Fruit fly (Drosophila melanogaster) whole organism, embryonic: ENCODE measurements around the gene CG1896.
A peak's percentile ranks its signal among the peaks of the same experiment; 100 is the strongest.

Experiments used
- Bgb ChIP-seq: fragments of 200-800 bp; sonication (Bioruptor generic); IDR thresholded peaks from 2 replicates; pipeline ENCODE4 v1.3.6; 2022; ENCODE audit warnings: missing biosample characterization, missing genetic modification characterization; ENCODE audit not compliant: partially characterized antibody
- CG11093 ChIP-seq: fragments of 200-800 bp; sonication (Bioruptor generic); IDR thresholded peaks from 3 replicates; pipeline ENCODE4 v1.3.6; 2022; ENCODE audit warnings: missing biosample characterization, missing genetic modification characterization
- CG11398 ChIP-seq: fragments of 200-800 bp; sonication (Bioruptor generic); optimal IDR thresholded peaks from 2 replicates; lab custom pipeline; 2016; ENCODE audit warnings: missing biosample characterization, missing genetic modification characterization
- CG12071 ChIP-seq: fragments of 200-800 bp; sonication (Bioruptor generic); optimal IDR thresholded peaks from 3 replicates; lab custom pipeline; 2018; ENCODE audit warnings: missing biosample characterization, mild to moderate bottlenecking, missing genetic modification characterization
- CG12219 ChIP-seq: fragments of 200-800 bp; sonication (Bioruptor generic); optimal IDR thresholded peaks from 3 replicates; lab custom pipeline; 2018; ENCODE audit warnings: missing biosample characterization, mild to moderate bottlenecking, missing genetic modification characterization
- CG12769 ChIP-seq: fragments of 200-800 bp; sonication (Bioruptor generic); optimal IDR thresholded peaks from 2 replicates; lab custom pipeline; 2019; ENCODE audit warnings: missing biosample characterization, mild to moderate bottlenecking, missing genetic modification characterization, moderate library complexity
- CG15011 ChIP-seq: fragments of 200-800 bp; sonication (Bioruptor generic); optimal IDR thresholded peaks from 3 replicates; lab custom pipeline; 2018; ENCODE audit warnings: missing biosample characterization, mild to moderate bottlenecking, missing genetic modification characterization
- CG1603 ChIP-seq: fragments of 200-800 bp; sonication (Bioruptor generic); optimal IDR thresholded peaks from 2 replicates; lab custom pipeline; 2019; ENCODE audit warnings: missing biosample characterization, mild to moderate bottlenecking, missing genetic modification characterization, moderate library complexity
- CG16813 ChIP-seq: fragments of 200-800 bp; sonication (Bioruptor generic); IDR thresholded peaks from 3 replicates; pipeline ENCODE4 v1.3.6; 2022; ENCODE audit warnings: missing biosample characterization, missing genetic modification characterization; ENCODE audit not compliant: partially characterized antibody
- CG2875 ChIP-seq: fragments of 200-800 bp; sonication (Bioruptor generic); optimal IDR thresholded peaks from 2 replicates; lab custom pipeline; 2017; ENCODE audit warnings: missing biosample characterization, mild to moderate bottlenecking, missing genetic modification characterization, missing genetic modification reagents
- CG30431 ChIP-seq: fragments of 200-800 bp; sonication (Bioruptor generic); optimal IDR thresholded peaks from 2 replicates; lab custom pipeline; 2017; ENCODE audit warnings: missing biosample characterization, missing genetic modification characterization
- CG3847 ChIP-seq: fragments of 200-800 bp; sonication (Bioruptor generic); IDR thresholded peaks from 2 replicates; pipeline ENCODE4 v1.3.6; 2022; ENCODE audit warnings: missing biosample characterization, missing genetic modification characterization
- CG4820 ChIP-seq: fragments of 200-800 bp; sonication (Bioruptor generic); optimal IDR thresholded peaks from 3 replicates; lab custom pipeline; 2016; ENCODE audit warnings: missing biosample characterization, missing genetic modification characterization
- CG6654 ChIP-seq: fragments of 200-800 bp; sonication (Bioruptor generic); optimal IDR thresholded peaks from 2 replicates; lab custom pipeline; 2017; ENCODE audit warnings: missing biosample characterization, mild to moderate bottlenecking, missing genetic modification characterization
- CG7745 ChIP-seq: fragments of 200-800 bp; sonication (Bioruptor generic); optimal IDR thresholded peaks from 2 replicates; lab custom pipeline; 2018; ENCODE audit warnings: missing biosample characterization, mild to moderate bottlenecking, missing genetic modification characterization, moderate library complexity
- CG8359 ChIP-seq: fragments of 200-800 bp; sonication (Bioruptor generic); optimal IDR thresholded peaks from 2 replicates; lab custom pipeline; 2017; ENCODE audit warnings: missing biosample characterization, mild to moderate bottlenecking, missing genetic modification characterization, borderline replicate concordance
- D ChIP-seq, 2 experiments: fragments of 200-800 bp in 1 of 2; fragments of >200 bp in 1 of 2; sonication (Bioruptor generic) in 1 of 2; optimal IDR thresholded peaks; 2 replicates in 1 of 2; 3 replicates in 1 of 2; lab custom pipeline; 2017; ENCODE audit warnings: mild to moderate bottlenecking in 1 of 2, missing biosample characterization in 1 of 2, missing genetic modification characterization in 1 of 2, missing genetic modification reagents in 1 of 2
- Doc2 ChIP-seq: fragments of 200-800 bp; sonication (Bioruptor generic); IDR thresholded peaks from 2 replicates; pipeline ENCODE4 v1.3.6; 2022; ENCODE audit warnings: missing biosample characterization, missing genetic modification characterization
- E2f1 ChIP-seq: fragments of 200-800 bp; sonication (Bioruptor generic); IDR thresholded peaks from 2 replicates; pipeline ENCODE4 v1.3.6; 2022; ENCODE audit warnings: missing biosample characterization, missing genetic modification characterization
- Ets65A ChIP-seq: fragments of 200-800 bp; sonication (Bioruptor generic); peaks from one replicate; lab custom pipeline; 2016; ENCODE audit warnings: missing biosample characterization, missing genetic modification characterization
- HLH4C ChIP-seq: fragments of 200-800 bp; sonication (Bioruptor generic); IDR thresholded peaks from 3 replicates; pipeline ENCODE4 v1.3.6; 2022; ENCODE audit warnings: missing biosample characterization, missing genetic modification characterization; ENCODE audit not compliant: partially characterized antibody
- HLHmδ ChIP-seq: fragments of 200-800 bp; sonication (Bioruptor generic); optimal IDR thresholded peaks from 2 replicates; lab custom pipeline; 2018; ENCODE audit warnings: missing biosample characterization, mild to moderate bottlenecking, missing genetic modification characterization, moderate library complexity
- Hr51 ChIP-seq, 2 experiments: fragments of 200-800 bp; sonication (Bioruptor generic); optimal IDR thresholded peaks; 2 replicates in 1 of 2; 3 replicates in 1 of 2; lab custom pipeline; 2016 to 2018; ENCODE audit warnings: missing biosample characterization in 2 of 2, missing genetic modification characterization in 2 of 2, mild to moderate bottlenecking in 1 of 2, moderate library complexity in 1 of 2
- Lim3 ChIP-seq: fragments of 200-800 bp; sonication (Bioruptor generic); IDR thresholded peaks from 2 replicates; pipeline ENCODE4 v1.3.6; 2022; ENCODE audit warnings: missing biosample characterization, missing genetic modification characterization
- Nf-YA ChIP-seq: fragments of 200-800 bp; sonication (Bioruptor generic); IDR thresholded peaks from 2 replicates; pipeline ENCODE4 v1.3.6; 2022; ENCODE audit warnings: missing biosample characterization, missing genetic modification characterization
- Nf-YB ChIP-seq: fragments of 200-800 bp; sonication (Bioruptor generic); optimal IDR thresholded peaks from 3 replicates; lab custom pipeline; 2019; ENCODE audit warnings: missing biosample characterization, mild to moderate bottlenecking, missing genetic modification characterization, moderate library complexity
- Nf-YC ChIP-seq: fragments of 200-800 bp; optimal IDR thresholded peaks from 3 replicates; lab custom pipeline; 2019; ENCODE audit warnings: missing biosample characterization, mild to moderate bottlenecking, missing genetic modification characterization, moderate library complexity
- Taf1 ChIP-seq: fragments of 200-800 bp; sonication (Bioruptor generic); IDR thresholded peaks from 2 replicates; pipeline ENCODE4 v1.3.6; 2022; ENCODE audit warnings: missing biosample characterization, missing genetic modification characterization
- ase ChIP-seq: fragments of 200-800 bp; sonication (Bioruptor generic); IDR thresholded peaks from 3 replicates; pipeline ENCODE4 v1.3.6; 2022; ENCODE audit warnings: missing biosample characterization, missing genetic modification characterization
- ato ChIP-seq: fragments of 200-800 bp; sonication (Bioruptor generic); IDR thresholded peaks from 2 replicates; pipeline ENCODE4 v1.3.6; 2022; ENCODE audit warnings: missing biosample characterization, missing genetic modification characterization; ENCODE audit not compliant: partially characterized antibody
- caup ChIP-seq: fragments of 200-800 bp; sonication (Bioruptor generic); optimal IDR thresholded peaks from 3 replicates; lab custom pipeline; 2017; ENCODE audit warnings: missing biosample characterization, mild to moderate bottlenecking, missing genetic modification characterization, moderate library complexity; ENCODE audit not compliant: severe bottlenecking
- chm ChIP-seq: fragments of 200-800 bp; sonication (Bioruptor generic); IDR thresholded peaks from 2 replicates; pipeline ENCODE4 v1.3.6; 2022; ENCODE audit warnings: missing biosample characterization, missing genetic modification characterization
- emc ChIP-seq: fragments of 200-800 bp; sonication (Bioruptor generic); optimal IDR thresholded peaks from 2 replicates; lab custom pipeline; 2016; ENCODE audit warnings: missing biosample characterization, missing genetic modification characterization
- en ChIP-seq: fragments of 200-800 bp; sonication (Bioruptor generic); optimal IDR thresholded peaks from 2 replicates; lab custom pipeline; 2016; ENCODE audit warnings: missing biosample characterization, missing genetic modification characterization
- exex ChIP-seq: fragments of 200-800 bp; sonication (Bioruptor generic); optimal IDR thresholded peaks from 4 replicates; lab custom pipeline; 2018; ENCODE audit warnings: missing biosample characterization, mild to moderate bottlenecking, missing genetic modification characterization, moderate library complexity
- grau ChIP-seq: fragments of 200-800 bp; optimal IDR thresholded peaks from 3 replicates; lab custom pipeline; 2019; ENCODE audit warnings: missing biosample characterization, mild to moderate bottlenecking, missing genetic modification characterization, moderate library complexity
- hb ChIP-seq: fragments of 200-800 bp; sonication (Bioruptor generic); IDR thresholded peaks from 3 replicates; pipeline ENCODE4 v1.3.6; 2022; ENCODE audit warnings: missing biosample characterization, missing genetic modification characterization; ENCODE audit not compliant: partially characterized antibody
- pan ChIP-seq, 4 experiments: fragments of >200 bp in 3 of 4; fragments of 200-800 bp in 1 of 4; sonication (Bioruptor generic) in 1 of 4; optimal IDR thresholded peaks in 3 of 4; IDR thresholded peaks in 1 of 4; 2 replicates each; pipeline versions ENCODE4 v1.3.6 to Lab custom; 2017 to 2022; ENCODE audit warnings: missing biosample characterization in 2 of 4, missing genetic modification characterization in 2 of 4, mixed read lengths in 1 of 4
- pum ChIP-seq: fragments of 200-800 bp; sonication (Bioruptor generic); optimal IDR thresholded peaks from 2 replicates; lab custom pipeline; 2016; ENCODE audit warnings: missing biosample characterization, missing genetic modification characterization
- repo ChIP-seq: fragments of 200-800 bp; sonication (Bioruptor generic); optimal IDR thresholded peaks from 2 replicates; lab custom pipeline; 2016; ENCODE audit warnings: missing biosample characterization, missing genetic modification characterization
- rib ChIP-seq: fragments of 200-800 bp; sonication (Bioruptor generic); IDR thresholded peaks from 2 replicates; pipeline ENCODE4 v1.3.6; 2022; ENCODE audit warnings: missing biosample characterization, missing genetic modification characterization
- stc ChIP-seq: fragments of 200-800 bp; sonication (Bioruptor generic); IDR thresholded peaks from 2 replicates; pipeline ENCODE4 v1.3.6; 2022; ENCODE audit warnings: missing biosample characterization, missing genetic modification characterization
- unc-4 ChIP-seq: fragments of 200-800 bp; sonication (Bioruptor generic); IDR thresholded peaks from 2 replicates; pipeline ENCODE4 v1.3.6; 2022; ENCODE audit warnings: missing biosample characterization, missing genetic modification characterization; ENCODE audit not compliant: partially characterized antibody
- wor ChIP-seq: fragments of 200-800 bp; sonication (Bioruptor generic); IDR thresholded peaks from 2 replicates; pipeline ENCODE4 v1.3.6; 2022; ENCODE audit warnings: missing biosample characterization, missing genetic modification characterization
- z ChIP-seq: fragments of 200-800 bp; sonication (Bioruptor generic); IDR thresholded peaks from 3 replicates; pipeline ENCODE4 v1.3.6; 2022; ENCODE audit warnings: missing biosample characterization, missing genetic modification characterization
- zen ChIP-seq: fragments of 200-800 bp; sonication (Bioruptor generic); optimal IDR thresholded peaks from 3 replicates; lab custom pipeline; 2018; ENCODE audit warnings: missing biosample characterization, mild to moderate bottlenecking, missing genetic modification characterization, moderate library complexity
- zf30C ChIP-seq: fragments of 200-800 bp; sonication (Bioruptor generic); optimal IDR thresholded peaks from 3 replicates; lab custom pipeline; 2018; ENCODE audit warnings: missing biosample characterization, mild to moderate bottlenecking, missing genetic modification characterization

CG1896 gene

dm6 chr3R:31724580-31725320 is 19.3 kb upstream of the CG1896 start (continued):
- TF ChIP-seq CG11093 (GFP tag; lab: Robert Waterston, UW) (no peak), chm (GFP tag; lab: Robert Waterston, UW) (peak; percentile 69), D (optimal IDR thresholded peaks at IDR 0.05; lab: Kevin White, UChicago) (peak; percentile 36), D (GFP tag; optimal IDR thresholded peaks at IDR 0.05; lab: Kevin White, UChicago) (no peak), HLH4C (GFP tag; lab: Robert Waterston, UW) (no peak), CG3847 (GFP tag; lab: Robert Waterston, UW) (no peak), zf30C (GFP tag; lab: Kevin White, UChicago) (no peak), Hr51 (GFP tag; optimal IDR thresholded peaks at IDR 0.05; lab: Kevin White, UChicago) (no peak), grau (tag; lab: Kevin White, UChicago) (no peak), CG6654 (GFP tag; lab: Kevin White, UChicago) (no peak), en (no peak), rib (0 out of 2 replicates have a peak, but pooled peaks have one; percentile 15), repo (GFP tag; lab: Kevin White, UChicago) (no peak), stc (GFP tag; lab: Robert Waterston, UW) (peak; percentile 9; the same call in 1 of the 2 replicates), HLHmδ (GFP tag; lab: Kevin White, UChicago) (peak; percentile 57), E2f1 (GFP tag; lab: Robert Waterston, UW) (no peak), CG12219 (GFP tag; lab: Kevin White, UChicago) (no peak), wor (GFP tag; lab: Robert Waterston, UW) (no peak), caup (GFP tag; lab: Kevin White, UChicago) (peak; percentile 9), pan (optimal IDR thresholded peaks at IDR 0.05; lab: Kevin White, UChicago) (no peak), pan (GFP tag; optimal IDR thresholded peaks at IDR 0.05 in 1 of 2, IDR thresholded peaks at IDR 0.05 in 1 of 2) (no peak), CG7745 (no peak), Nf-YA (0 out of 2 replicates have a peak, but pooled peaks have one; percentile 9), Ets65A (GFP tag; lab: Kevin White, UChicago) (no peak), CG12071 (peak; percentile 19), CG1603 (tag; lab: Kevin White, UChicago) (peak; percentile 15), CG15011 (GFP tag; lab: Kevin White, UChicago) (no peak), Nf-YB (no peak), unc-4 (GFP tag; lab: Robert Waterston, UW) (0 out of 2 replicates have a peak, but pooled peaks have one; percentile 16), hb (GFP tag; lab: Robert Waterston, UW) (no peak), CG16813 (no peak), CG8359 (no peak), Nf-YC (tag; lab: Kevin White, UChicago) (no peak), Doc2 (GFP tag; lab: Robert Waterston, UW) (no peak), CG11398 (GFP tag; lab: Kevin White, UChicago) (no peak), CG12769 (tag; lab: Kevin White, UChicago) (peak; percentile 59), CG4820 (GFP tag; lab: Kevin White, UChicago) (no peak), zen (tag; lab: Kevin White, UChicago) (no peak), pum (GFP tag; lab: Kevin White, UChicago) (no peak), ato (GFP tag; lab: Robert Waterston, UW) (0 out of 2 replicates have a peak, but pooled peaks have one; percentile 18), CG2875 (GFP tag; lab: Kevin White, UChicago) (no peak), CG30431 (GFP tag; lab: Kevin White, UChicago) (no peak), Bgb (GFP tag; lab: Robert Waterston, UW) (peak; percentile 35; the same call in 1 of the 2 replicates), Lim3 (GFP tag; lab: Robert Waterston, UW) (no peak), Taf1 (GFP tag; lab: Robert Waterston, UW) (no peak), ase (GFP tag; lab: Robert Waterston, UW) (no peak), emc (GFP tag; lab: Kevin White, UChicago) (no peak), exex (tag; lab: Kevin White, UChicago) (no peak), z (GFP tag; lab: Robert Waterston, UW) (peak; percentile 52; the same call in 1 of the 3 replicates)
